Fruit fly (Drosophila melanogaster) whole organism, embryonic: Measurements from ENCODE around the gene Plzf.

Experiments used
- CG11085 ChIP-seq: fragments of 200-800 bp; sonication (Bioruptor generic); IDR thresholded peaks from 2 replicates; pipeline ENCODE4 v1.3.6; 2022; ENCODE audit warnings: missing biosample characterization, missing genetic modification characterization
- CG11398 ChIP-seq: fragments of 200-800 bp; sonication (Bioruptor generic); optimal IDR thresholded peaks from 2 replicates; lab custom pipeline; 2016; ENCODE audit warnings: missing biosample characterization, missing genetic modification characterization
- CG11560 ChIP-seq: fragments of 200-800 bp; sonication (Bioruptor generic); IDR thresholded peaks from 3 replicates; pipeline ENCODE4 v1.3.6; 2022; ENCODE audit warnings: missing biosample characterization, missing genetic modification characterization
- CG12155 ChIP-seq: fragments of 200-800 bp; sonication (Bioruptor generic); optimal IDR thresholded peaks from 3 replicates; lab custom pipeline; 2016; ENCODE audit warnings: missing biosample characterization, missing genetic modification characterization
- CG12391 ChIP-seq: fragments of 200-800 bp; sonication (Bioruptor generic); optimal IDR thresholded peaks from 3 replicates; lab custom pipeline; 2018; ENCODE audit warnings: missing biosample characterization, mild to moderate bottlenecking, missing genetic modification characterization, moderate library complexity
- CG14014 ChIP-seq: fragments of 200-800 bp; sonication (Bioruptor generic); IDR thresholded peaks from 2 replicates; pipeline ENCODE4 v1.3.6; 2022; ENCODE audit warnings: missing biosample characterization, missing genetic modification characterization
- CG18262 ChIP-seq: fragments of 200-800 bp; optimal IDR thresholded peaks from 3 replicates; lab custom pipeline; 2019; ENCODE audit warnings: missing biosample characterization, mild to moderate bottlenecking, missing genetic modification characterization, moderate library complexity
- CG1832 ChIP-seq: fragments of 200-800 bp; sonication (Bioruptor generic); optimal IDR thresholded peaks from 2 replicates; lab custom pipeline; 2017; ENCODE audit warnings: missing biosample characterization, mild to moderate bottlenecking, missing genetic modification characterization, inconsistent platforms
- CG31224 ChIP-seq: fragments of 200-800 bp; sonication (Bioruptor generic); IDR thresholded peaks from 2 replicates; pipeline ENCODE4 v1.3.6; 2022; ENCODE audit warnings: missing biosample characterization, missing genetic modification characterization
- CG33213 ChIP-seq: fragments of 200-800 bp; sonication (Bioruptor generic); optimal IDR thresholded peaks from 3 replicates; lab custom pipeline; 2016; ENCODE audit warnings: missing biosample characterization, missing genetic modification characterization
- CG5245 ChIP-seq: fragments of 200-800 bp; sonication (Bioruptor generic); optimal IDR thresholded peaks from 3 replicates; lab custom pipeline; 2016; ENCODE audit warnings: missing biosample characterization, missing genetic modification characterization
- CG6272 ChIP-seq: fragments of 200-800 bp; sonication (Bioruptor generic); IDR thresholded peaks from 2 replicates; pipeline ENCODE4 v1.3.6; 2022; ENCODE audit warnings: missing biosample characterization, missing genetic modification characterization
- CG6654 ChIP-seq: fragments of 200-800 bp; sonication (Bioruptor generic); optimal IDR thresholded peaks from 2 replicates; lab custom pipeline; 2017; ENCODE audit warnings: missing biosample characterization, mild to moderate bottlenecking, missing genetic modification characterization
- CG6765 ChIP-seq: fragments of 200-800 bp; sonication (Bioruptor generic); optimal IDR thresholded peaks from 3 replicates; lab custom pipeline; 2017; ENCODE audit warnings: missing biosample characterization, mild to moderate bottlenecking, missing genetic modification characterization
- CG6813 ChIP-seq: fragments of 200-800 bp; sonication (Bioruptor generic); optimal IDR thresholded peaks from 2 replicates; lab custom pipeline; 2017; ENCODE audit warnings: missing biosample characterization, missing genetic modification characterization, mild to moderate bottlenecking, moderate library complexity, missing genetic modification reagents
- CG7745 ChIP-seq: fragments of 200-800 bp; sonication (Bioruptor generic); optimal IDR thresholded peaks from 2 replicates; lab custom pipeline; 2018; ENCODE audit warnings: missing biosample characterization, mild to moderate bottlenecking, missing genetic modification characterization, moderate library complexity
- CG7987 ChIP-seq: fragments of 200-800 bp; sonication (Bioruptor generic); optimal IDR thresholded peaks from 2 replicates; lab custom pipeline; 2018; ENCODE audit warnings: missing biosample characterization, mild to moderate bottlenecking, missing genetic modification characterization, moderate library complexity
- CG8388 ChIP-seq: fragments of 200-800 bp; sonication (Bioruptor generic); optimal IDR thresholded peaks from 2 replicates; lab custom pipeline; 2019; ENCODE audit warnings: missing biosample characterization, mild to moderate bottlenecking, missing genetic modification characterization, moderate library complexity
- CG9727 ChIP-seq: fragments of 200-800 bp; sonication (Bioruptor generic); optimal IDR thresholded peaks from 3 replicates; lab custom pipeline; 2017; ENCODE audit warnings: missing biosample characterization, mild to moderate bottlenecking, missing genetic modification characterization
- CHES-1-like ChIP-seq: fragments of 200-800 bp; sonication (Bioruptor generic); optimal IDR thresholded peaks from 2 replicates; lab custom pipeline; 2016; ENCODE audit warnings: missing biosample characterization, missing genetic modification characterization
- Chrac-16 ChIP-seq: fragments of 200-800 bp; sonication (Bioruptor generic); optimal IDR thresholded peaks from 3 replicates; lab custom pipeline; 2016; ENCODE audit warnings: missing biosample characterization, missing genetic modification characterization
- CoRest ChIP-seq: fragments of 200-800 bp; sonication (Bioruptor generic); optimal IDR thresholded peaks from 3 replicates; lab custom pipeline; 2018; ENCODE audit warnings: missing biosample characterization, mild to moderate bottlenecking, missing genetic modification characterization, moderate library complexity
- Dbx ChIP-seq: fragments of 200-800 bp; sonication (Bioruptor generic); IDR thresholded peaks from 3 replicates; pipeline ENCODE4 v1.3.6; 2022; ENCODE audit warnings: missing biosample characterization, missing genetic modification characterization
- Doc3 ChIP-seq: fragments of 200-800 bp; sonication (Bioruptor generic); IDR thresholded peaks from 3 replicates; pipeline ENCODE4 v1.3.6; 2022; ENCODE audit warnings: missing biosample characterization, missing genetic modification characterization; ENCODE audit not compliant: partially characterized antibody
- E2f2 ChIP-seq: fragments of 200-800 bp; sonication (Bioruptor generic); IDR thresholded peaks from 2 replicates; pipeline ENCODE4 v1.3.6; 2022; ENCODE audit warnings: missing biosample characterization, missing genetic modification characterization
- Elba2 ChIP-seq: fragments of 200-800 bp; sonication (Bioruptor generic); optimal IDR thresholded peaks from 3 replicates; lab custom pipeline; 2016; ENCODE audit warnings: missing biosample characterization, missing genetic modification characterization
- HHEX ChIP-seq: fragments of 200-800 bp; sonication (Bioruptor generic); optimal IDR thresholded peaks from 3 replicates; lab custom pipeline; 2017; ENCODE audit warnings: missing biosample characterization, mild to moderate bottlenecking, missing genetic modification characterization, missing genetic modification reagents
- Hand ChIP-seq: fragments of 200-800 bp; sonication (Bioruptor generic); optimal IDR thresholded peaks from 2 replicates; lab custom pipeline; 2017; ENCODE audit warnings: mild to moderate bottlenecking, missing biosample characterization, missing genetic modification reagents, missing genetic modification characterization
- MBD-R2 ChIP-seq: fragments of 200-800 bp; sonication (Bioruptor generic); IDR thresholded peaks from 2 replicates; pipeline ENCODE4 v1.3.6; 2022; ENCODE audit warnings: missing biosample characterization, missing genetic modification characterization
- NK7.1 ChIP-seq: fragments of 200-800 bp; sonication (Bioruptor generic); optimal IDR thresholded peaks from 3 replicates; lab custom pipeline; 2016; ENCODE audit warnings: missing biosample characterization, missing genetic modification characterization
- Nf-YB ChIP-seq: fragments of 200-800 bp; sonication (Bioruptor generic); optimal IDR thresholded peaks from 3 replicates; lab custom pipeline; 2019; ENCODE audit warnings: missing biosample characterization, mild to moderate bottlenecking, missing genetic modification characterization, moderate library complexity
- Stat92E ChIP-seq, 3 experiments: fragments of >200 bp in 2 of 3; fragments of 200-800 bp in 1 of 3; sonication (Bioruptor generic) in 1 of 3; optimal IDR thresholded peaks; 2 replicates each; lab custom pipeline; 2017 to 2019; ENCODE audit warnings: missing biosample characterization in 3 of 3, missing genetic modification characterization in 3 of 3, mild to moderate bottlenecking in 1 of 3, moderate library complexity in 1 of 3
- br ChIP-seq: fragments of >200 bp; optimal IDR thresholded peaks from 2 replicates; lab custom pipeline; 2017
- cwo ChIP-seq: fragments of 200-800 bp; sonication (Bioruptor generic); optimal IDR thresholded peaks from 3 replicates; lab custom pipeline; 2017; ENCODE audit warnings: missing biosample characterization, missing genetic modification characterization, mild to moderate bottlenecking, moderate library complexity, missing genetic modification reagents
- dati ChIP-seq: fragments of 200-800 bp; sonication (Bioruptor generic); IDR thresholded peaks from 2 replicates; pipeline ENCODE4 v1.3.6; 2022; ENCODE audit warnings: missing biosample characterization, missing genetic modification characterization
- grn ChIP-seq: fragments of 200-800 bp; sonication (Bioruptor generic); optimal IDR thresholded peaks from 3 replicates; lab custom pipeline; 2017; ENCODE audit warnings: missing biosample characterization, missing genetic modification characterization
- jumu ChIP-seq: fragments of 200-800 bp; sonication (Bioruptor generic); optimal IDR thresholded peaks from 3 replicates; lab custom pipeline; 2016; ENCODE audit warnings: missing biosample characterization, missing genetic modification characterization
- kni ChIP-seq: fragments of 200-800 bp; sonication (Bioruptor generic); optimal IDR thresholded peaks from 3 replicates; lab custom pipeline; 2017; ENCODE audit warnings: mild to moderate bottlenecking, missing biosample characterization, missing genetic modification reagents, missing genetic modification characterization
- lbe ChIP-seq: fragments of 200-800 bp; sonication (Bioruptor generic); optimal IDR thresholded peaks from 2 replicates; lab custom pipeline; 2016; ENCODE audit warnings: missing biosample characterization, mild to moderate bottlenecking, missing genetic modification characterization
- mirr ChIP-seq: fragments of 200-800 bp; sonication (Bioruptor generic); optimal IDR thresholded peaks from 3 replicates; lab custom pipeline; 2018; ENCODE audit warnings: missing biosample characterization, mild to moderate bottlenecking, missing genetic modification characterization
- prd ChIP-seq, 3 experiments: fragments of >200 bp in 2 of 3; fragments of 200-800 bp in 1 of 3; sonication (Bioruptor generic) in 1 of 3; optimal IDR thresholded peaks in 2 of 3; IDR thresholded peaks in 1 of 3; 2 replicates in 2 of 3; 3 replicates in 1 of 3; pipeline versions ENCODE4 v1.3.6 to Lab custom; 2017 to 2022; ENCODE audit warnings: missing biosample characterization in 1 of 3, missing genetic modification characterization in 1 of 3
- sens-2 ChIP-seq: fragments of 200-800 bp; sonication (Bioruptor generic); IDR thresholded peaks from 2 replicates; pipeline ENCODE4 v1.3.6; 2022; ENCODE audit warnings: missing biosample characterization, missing genetic modification characterization
- seq ChIP-seq: fragments of 200-800 bp; sonication (Bioruptor generic); IDR thresholded peaks from 2 replicates; pipeline ENCODE4 v1.3.6; 2022; ENCODE audit warnings: missing biosample characterization, missing genetic modification characterization
- so ChIP-seq: fragments of 200-800 bp; sonication (Bioruptor generic); IDR thresholded peaks from 3 replicates; pipeline ENCODE4 v1.3.6; 2022; ENCODE audit warnings: missing biosample characterization, missing genetic modification characterization
- tll ChIP-seq, 2 experiments: fragments of 200-800 bp in 1 of 2; fragments of >200 bp in 1 of 2; sonication (Bioruptor generic) in 1 of 2; optimal IDR thresholded peaks; 2 replicates each; lab custom pipeline; 2017 to 2019; ENCODE audit warnings: missing biosample characterization in 2 of 2, missing genetic modification characterization in 2 of 2, mild to moderate bottlenecking in 1 of 2, moderate library complexity in 1 of 2
- toy ChIP-seq: fragments of 200-800 bp; sonication (Bioruptor generic); IDR thresholded peaks from 2 replicates; pipeline ENCODE4 v1.3.6; 2022; ENCODE audit warnings: missing biosample characterization, missing genetic modification characterization
- vvl ChIP-seq: fragments of 200-800 bp; sonication (Bioruptor generic); IDR thresholded peaks from 2 replicates; pipeline ENCODE4 v1.3.6; 2022; ENCODE audit warnings: missing biosample characterization, missing genetic modification characterization
- wor ChIP-seq: fragments of 200-800 bp; sonication (Bioruptor generic); IDR thresholded peaks from 2 replicates; pipeline ENCODE4 v1.3.6; 2022; ENCODE audit warnings: missing biosample characterization, missing genetic modification characterization
- zfh2 ChIP-seq: fragments of 200-800 bp; sonication (Bioruptor generic); optimal IDR thresholded peaks from 2 replicates; lab custom pipeline; 2016; ENCODE audit warnings: missing biosample characterization, missing genetic modification characterization

Gene Plzf

DNA sequence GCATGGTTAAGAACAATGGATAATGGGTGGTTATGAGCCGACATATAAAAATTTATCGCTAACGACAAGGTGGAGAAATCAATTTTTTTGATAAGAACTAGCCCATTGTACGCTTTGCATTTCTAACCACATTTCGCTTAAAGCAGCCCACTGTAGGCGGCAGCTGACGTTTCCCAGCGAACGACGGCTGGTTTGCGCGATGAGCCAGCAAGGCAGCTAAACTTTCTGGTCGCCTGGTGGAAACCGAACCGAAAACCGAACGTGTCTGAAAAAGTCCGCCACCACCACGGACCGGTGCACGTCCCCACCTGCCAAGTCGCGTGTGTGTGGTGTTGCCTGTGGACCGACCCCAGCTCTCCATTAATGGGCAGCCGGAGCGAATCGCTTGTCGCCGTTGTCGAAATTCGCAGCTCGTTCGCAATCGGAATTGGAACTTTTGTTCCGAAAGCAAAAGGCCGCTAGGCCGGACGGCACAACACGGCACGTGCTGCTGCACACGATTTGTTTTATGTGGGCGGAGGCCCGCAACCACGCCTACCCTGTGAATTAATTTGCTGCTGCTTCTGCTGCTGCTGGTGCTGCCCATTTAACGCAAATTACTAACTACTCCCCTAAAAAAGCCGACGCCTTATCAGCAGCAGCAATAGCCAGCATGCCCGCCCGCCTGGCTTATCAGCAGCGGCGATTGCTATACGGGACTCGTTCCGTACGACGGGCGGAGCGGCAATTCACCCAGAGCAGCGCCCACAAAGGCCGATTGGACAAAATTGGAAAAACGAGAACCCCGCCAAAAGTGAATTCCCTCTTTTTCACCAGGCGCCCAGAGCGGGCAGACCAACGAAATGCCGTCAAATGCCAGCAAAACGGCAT lies 45.6 kb downstream of the Plzf start (continued):
- TF ChIP-seq CG33213 (GFP tag; lab: Kevin White, UChicago) (peak; percentile 10), CG7745 (tag; lab: Kevin White, UChicago) (peak; percentile 96), CG6654 (GFP tag; lab: Kevin White, UChicago) (no peak), Elba2 (GFP tag; lab: Kevin White, UChicago) (peak; percentile 16), so (GFP tag; lab: Robert Waterston, UW) (no peak), Dbx (GFP tag; lab: Robert Waterston, UW) (no peak), lbe (no peak), CG9727 (GFP tag; lab: Kevin White, UChicago) (no peak), grn (GFP tag; lab: Kevin White, UChicago) (peak; percentile 89), Doc3 (no peak), toy (no peak), CG5245 (GFP tag; lab: Kevin White, UChicago) (no peak), CG12155 (GFP tag; lab: Kevin White, UChicago) (peak; percentile 18), sens-2 (GFP tag; lab: Robert Waterston, UW) (no peak), cwo (GFP tag; lab: Kevin White, UChicago) (peak; percentile 100), kni (GFP tag; lab: Kevin White, UChicago) (peak; percentile 99), CG7987 (GFP tag; lab: Kevin White, UChicago) (peak; percentile 54), CG18262 (tag; lab: Kevin White, UChicago) (peak; percentile 18), CG14014 (GFP tag; lab: Robert Waterston, UW) (no peak), CG11085 (GFP tag; lab: Robert Waterston, UW) (no peak), CG11398 (no peak), CG1832 (no peak), zfh2 (GFP tag; lab: Kevin White, UChicago) (no peak), MBD-R2 (GFP tag; lab: Robert Waterston, UW) (no peak), CHES-1-like (GFP tag; lab: Kevin White, UChicago) (no peak), dati (no peak), br (lab: Kevin White, UChicago) (no peak), vvl (GFP tag; lab: Robert Waterston, UW) (no peak), Nf-YB (no peak), CG8388 (GFP tag; lab: Kevin White, UChicago) (peak; percentile 25), Chrac-16 (GFP tag; lab: Kevin White, UChicago) (peak; percentile 16), CG31224 (GFP tag; lab: Robert Waterston, UW) (no peak), wor (GFP tag; lab: Robert Waterston, UW) (no peak), jumu (GFP tag; lab: Kevin White, UChicago) (no peak), CG11560 (no peak), CG6272 (GFP tag; lab: Robert Waterston, UW) (no peak; the same call in 1 of the 2 replicates), tll (GFP tag; optimal IDR thresholded peaks at IDR 0.05; lab: Kevin White, UChicago) (peak in 1 of 2 experiments; percentile 54), Hand (GFP tag; lab: Kevin White, UChicago) (peak; percentile 35), CG6813 (GFP tag; lab: Kevin White, UChicago) (no peak), seq (GFP tag; lab: Robert Waterston, UW) (no peak), NK7.1 (GFP tag; lab: Kevin White, UChicago) (no peak), Stat92E (GFP tag; optimal IDR thresholded peaks at IDR 0.05; lab: Kevin White, UChicago) (no peak), CG6765 (peak; percentile 15), CoRest (tag; lab: Kevin White, UChicago) (peak; percentile 37), mirr (GFP tag; lab: Kevin White, UChicago) (peak; percentile 82), prd (optimal IDR thresholded peaks at IDR 0.05; lab: Kevin White, UChicago) (no peak), prd (GFP tag; IDR thresholded peaks at IDR 0.05; lab: Robert Waterston, UW) (no peak), CG12391 (tag; lab: Kevin White, UChicago) (peak; percentile 63), E2f2 (no peak), HHEX (GFP tag; lab: Kevin White, UChicago) (peak; percentile 25)
